Worm (Caenorhabditis elegans) whole organism, L1 larva: ENCODE measurements around the gene let-92.

Experiments
- fos-1 ChIP-seq: fragments of 150-350 bp; optimal IDR thresholded peaks from 2 replicates; lab custom pipeline; 2014; ENCODE audit warnings: missing biosample characterization, missing genetic modification characterization
- nhr-77 ChIP-seq: fragments of 150-350 bp; optimal IDR thresholded peaks from 2 replicates; lab custom pipeline; 2014; ENCODE audit warnings: missing biosample characterization, missing genetic modification characterization
- sup-37 ChIP-seq: fragments of 200-800 bp; sonication (Bioruptor generic); optimal IDR thresholded peaks from 2 replicates; lab custom pipeline; 2018; ENCODE audit warnings: mild to moderate bottlenecking, missing genetic modification characterization, missing compliant biosample characterization

DNA sequence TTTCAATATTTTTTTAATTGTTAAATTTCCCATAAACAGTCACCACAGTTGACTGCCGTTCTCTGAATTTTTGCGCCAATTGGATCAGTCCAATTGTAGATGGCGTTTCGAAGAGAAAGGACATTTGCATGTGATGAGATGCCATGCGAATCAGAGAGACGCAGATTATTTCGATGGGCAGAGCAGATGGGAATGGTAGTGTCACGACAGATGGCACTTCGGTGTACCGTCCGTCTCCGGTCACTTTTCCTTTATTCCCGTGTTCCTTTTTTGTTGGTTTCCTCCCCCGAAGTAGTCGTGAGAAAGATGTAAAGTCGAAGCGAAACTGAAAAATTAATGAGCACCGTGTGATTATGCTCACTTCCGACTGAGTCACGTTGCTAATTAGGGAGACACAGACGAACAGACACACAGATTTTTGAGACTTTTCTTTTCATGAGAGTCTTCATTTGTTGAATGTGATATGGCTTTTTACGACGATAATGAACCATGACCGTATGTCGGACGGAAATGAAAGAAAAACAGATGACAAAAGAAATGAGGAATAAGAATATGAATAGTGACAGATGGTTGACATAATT is 9.5 kb downstream of the let-92 start:
- TF ChIP-seq fos-1 (tag; lab: Kevin White, UChicago) (no peak), sup-37 (GFP tag; lab: Kevin White, UChicago) (no peak), nhr-77 (tag; lab: Kevin White, UChicago) (no peak)
